Worm (Caenorhabditis elegans) whole organism, L2 larva: ENCODE data around the gene C49F8.14.

Experiments
- nhr-11 ChIP-seq: fragments of 150-350 bp; optimal IDR thresholded peaks from 2 replicates; lab custom pipeline; 2014; ENCODE audit warnings: missing biosample characterization, missing genetic modification characterization
- nhr-12 ChIP-seq: fragments of 150-350 bp; optimal IDR thresholded peaks from 2 replicates; lab custom pipeline; 2014; ENCODE audit warnings: missing biosample characterization, missing genetic modification characterization

DNA sequence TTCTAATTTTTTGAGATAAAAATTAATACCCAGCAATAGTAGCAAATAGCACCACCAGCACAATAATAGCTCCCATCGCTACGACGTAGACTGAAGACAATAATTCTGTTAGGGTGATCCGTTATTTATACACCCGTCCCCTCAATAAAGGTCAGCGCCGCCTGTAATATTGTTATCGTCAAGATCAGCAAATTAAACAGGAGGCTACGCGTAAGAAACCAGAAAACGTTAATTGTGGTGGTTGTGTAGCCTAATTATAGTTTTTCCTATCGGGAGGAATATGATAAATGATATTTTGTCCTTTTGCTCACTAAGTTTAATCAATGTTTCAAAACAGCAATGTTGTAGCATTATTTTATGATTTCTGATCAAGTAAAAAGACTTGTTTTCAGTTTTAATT lies 32.8 kb upstream of the C49F8.14 start, which contains the start of the genes cyp-13B1 and C29F7.1:
- TF ChIP-seq nhr-11 (tag; lab: Kevin White, UChicago) (no peak), nhr-12 (tag; lab: Kevin White, UChicago) (no peak)
